Worm (Caenorhabditis elegans) whole organism, young adult: ENCODE measurements around the gene W04G3.13.

Source experiments
- F10E7.11 ChIP-seq: sonication (generic microtip); optimal IDR thresholded peaks from 2 replicates; lab custom pipeline; 2017; ENCODE audit warnings: mild to moderate bottlenecking, missing genetic modification characterization, moderate library complexity, missing compliant biosample characterization
- atf-7 ChIP-seq: sonication (generic microtip); optimal IDR thresholded peaks from 2 replicates; lab custom pipeline; 2017; ENCODE audit warnings: mild to moderate bottlenecking, missing genetic modification characterization, missing compliant biosample characterization
- dpff-1 ChIP-seq: sonication (generic microtip); optimal IDR thresholded peaks from 2 replicates; lab custom pipeline; 2017; ENCODE audit warnings: mild to moderate bottlenecking, missing genetic modification characterization, missing compliant biosample characterization
- efl-1 ChIP-seq: fragments of 150-350 bp; optimal IDR thresholded peaks from 2 replicates; lab custom pipeline; 2014; ENCODE audit warnings: missing biosample characterization, missing genetic modification reagents, missing genetic modification characterization
- mel-28 ChIP-seq: sonication (generic microtip); optimal IDR thresholded peaks from 2 replicates; lab custom pipeline; 2016; ENCODE audit warnings: borderline replicate concordance, mild to moderate bottlenecking, missing genetic modification characterization, missing compliant biosample characterization
- nfya-1 ChIP-seq: sonication (generic microtip); optimal IDR thresholded peaks from 2 replicates; lab custom pipeline; 2017; ENCODE audit warnings: antibody characterized with exemption, missing compliant biosample characterization, missing genetic modification characterization, borderline replicate concordance; ENCODE audit not compliant: insufficient read depth
- nfyb-1 ChIP-seq: fragments of 200-800 bp; sonication (Bioruptor generic); IDR thresholded peaks from 2 replicates; pipeline ENCODE4 v1.3.6; 2022; ENCODE audit warnings: missing genetic modification reagents, missing genetic modification characterization, missing compliant biosample characterization
- rec-8 ChIP-seq, 2 experiments: sonication (generic microtip); optimal IDR thresholded peaks; 2 replicates each; lab custom pipeline; 2016; ENCODE audit warnings: mild to moderate bottlenecking in 2 of 2, missing genetic modification characterization in 2 of 2, missing genetic modification reagents in 2 of 2, missing genotype in 2 of 2, missing biosample characterization in 1 of 2, missing compliant biosample characterization in 1 of 2, moderate library complexity in 1 of 2
- snpc-1.1 ChIP-seq: sonication (generic microtip); optimal IDR thresholded peaks from 2 replicates; lab custom pipeline; 2017; ENCODE audit warnings: missing genetic modification characterization, mild to moderate bottlenecking, missing compliant biosample characterization, antibody characterized with exemption, moderate library complexity, missing genotype, missing genetic modification reagents; ENCODE audit not compliant: insufficient read depth
- unc-62 ChIP-seq: fragments of 150-350 bp; optimal IDR thresholded peaks from 2 replicates; lab custom pipeline; 2014; ENCODE audit warnings: missing biosample characterization, missing genetic modification reagents, missing genetic modification characterization

DNA sequence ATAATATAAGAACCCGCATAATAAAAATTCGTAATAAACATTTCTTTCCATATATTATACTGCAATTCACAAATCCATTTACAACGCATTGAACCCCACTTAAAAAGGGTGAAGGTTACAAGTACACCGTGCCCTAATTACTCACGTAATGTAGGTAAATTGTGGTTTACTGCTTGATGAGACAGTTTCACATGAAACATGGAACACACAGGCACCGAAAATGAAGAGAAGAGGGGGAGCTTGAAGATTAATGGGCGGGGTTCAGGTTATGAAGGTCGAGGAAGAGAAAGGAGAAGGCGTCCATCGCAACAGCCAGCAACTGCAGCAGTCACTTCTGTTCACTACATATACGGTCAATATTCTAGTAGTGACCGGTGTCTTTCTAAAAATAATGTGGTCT lies 19.8 kb downstream of the W04G3.13 start, which contains the start of gene lpr-6:
- no peak for TF ChIP-seq nfya-1 (tag; lab: Kevin White, UChicago)
- no peak for TF ChIP-seq snpc-1.1 (tag; lab: Kevin White, UChicago)
- TF ChIP-seq F10E7.11 (tag; lab: Kevin White, UChicago) = no peak
- no peak for TF ChIP-seq mel-28 (tag; lab: Kevin White, UChicago)
- TF ChIP-seq rec-8 (tag; optimal IDR thresholded peaks at IDR 0.05; lab: Kevin White, UChicago) = no peak
- no peak for TF ChIP-seq nfyb-1 (GFP tag; lab: Robert Waterston, UW)
- no peak for TF ChIP-seq atf-7 (tag; lab: Kevin White, UChicago)
- no peak for TF ChIP-seq unc-62
- no peak for TF ChIP-seq efl-1 (GFP tag; lab: Kevin White, UChicago)
- TF ChIP-seq dpff-1 (tag; lab: Kevin White, UChicago) = no peak
